Fruit fly (Drosophila melanogaster) S2 (cell line): ENCODE results near the gene Vha100-4.

Experiments used
- CG8478 ChIP-seq: fragments of >200 bp; optimal IDR thresholded peaks from 2 replicates; lab custom pipeline; 2018
- CTCF ChIP-seq, 2 experiments: fragments of >200 bp; optimal IDR thresholded peaks; 2 replicates each; lab custom pipeline; 2018

dm6 chr3R:18404713-18405112 lies 15.1 kb upstream of the Vha100-4 start, which contains the start of gene CG7685:
- no peak for TF ChIP-seq CTCF (optimal IDR thresholded peaks at IDR 0.05; lab: Kevin White, UChicago)
- TF ChIP-seq CG8478: no peak
